Worm (Caenorhabditis elegans) whole organism, L4/young adult: ENCODE measurements around the gene hacd-1.

ENCODE experiments used
- W03F9.2 ChIP-seq: fragments of 150-350 bp; optimal IDR thresholded peaks from 2 replicates; lab custom pipeline; 2014; ENCODE audit warnings: missing biosample characterization, missing genetic modification characterization
- dao-5 ChIP-seq: sonication (generic microtip); optimal IDR thresholded peaks from 2 replicates; lab custom pipeline; 2016; ENCODE audit warnings: missing genotype, missing genetic modification characterization, moderate library complexity, missing compliant biosample characterization
- him-1 ChIP-seq: sonication (generic microtip); optimal IDR thresholded peaks from 2 replicates; lab custom pipeline; 2016; ENCODE audit warnings: missing genotype, missing genetic modification reagents, missing genetic modification characterization, missing compliant biosample characterization

DNA sequence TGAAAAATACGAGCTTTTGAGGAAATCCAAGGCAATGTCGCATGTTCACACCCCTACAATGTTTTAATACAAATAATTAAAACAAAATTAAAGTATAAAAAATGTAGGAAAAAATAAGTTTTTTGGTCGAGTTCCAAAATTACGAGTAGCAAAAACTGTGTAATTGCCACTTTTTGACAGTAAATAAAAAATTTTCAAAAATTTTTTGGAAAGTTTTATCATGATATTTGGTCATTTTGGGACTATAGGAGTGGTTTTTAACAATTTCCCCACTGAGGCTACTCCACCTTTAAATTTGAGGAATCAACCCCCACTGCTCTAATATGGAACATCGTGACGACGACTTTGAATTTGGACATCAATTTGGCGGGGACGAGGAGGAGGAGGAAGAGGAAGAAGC, 7.3 kb downstream of the hacd-1 start, which contains the start of gene gid-8:
- TF ChIP-seq him-1, result no peak
- no peak for TF ChIP-seq dao-5
- no peak for TF ChIP-seq W03F9.2 (tag; lab: Kevin White, UChicago)
